Fruit fly (Drosophila melanogaster) whole organism, embryonic: ENCODE data around the gene Lon.

ENCODE experiments used
- CG15479 ChIP-seq: fragments of 200-800 bp; sonication (Bioruptor generic); optimal IDR thresholded peaks from 3 replicates; lab custom pipeline; 2019; ENCODE audit warnings: missing biosample characterization, mild to moderate bottlenecking, missing genetic modification characterization, moderate library complexity
- CG43689 ChIP-seq: fragments of 200-800 bp; sonication (Bioruptor generic); IDR thresholded peaks from 2 replicates; pipeline ENCODE4 v1.3.6; 2022; ENCODE audit warnings: missing biosample characterization, missing genetic modification characterization
- insv ChIP-seq, 2 experiments: fragments of 200-800 bp; sonication (Bioruptor generic); optimal IDR thresholded peaks; 3 replicates each; lab custom pipeline; 2016 to 2018; ENCODE audit warnings: missing biosample characterization in 2 of 2, missing genetic modification characterization in 2 of 2
- sima ChIP-seq: fragments of 200-800 bp; sonication (Bioruptor generic); optimal IDR thresholded peaks from 2 replicates; lab custom pipeline; 2016; ENCODE audit warnings: missing biosample characterization, missing genetic modification characterization
- unpg ChIP-seq: fragments of 200-800 bp; sonication (Bioruptor generic); optimal IDR thresholded peaks from 3 replicates; lab custom pipeline; 2018; ENCODE audit warnings: missing biosample characterization, mild to moderate bottlenecking, missing genetic modification characterization, moderate library complexity

DNA sequence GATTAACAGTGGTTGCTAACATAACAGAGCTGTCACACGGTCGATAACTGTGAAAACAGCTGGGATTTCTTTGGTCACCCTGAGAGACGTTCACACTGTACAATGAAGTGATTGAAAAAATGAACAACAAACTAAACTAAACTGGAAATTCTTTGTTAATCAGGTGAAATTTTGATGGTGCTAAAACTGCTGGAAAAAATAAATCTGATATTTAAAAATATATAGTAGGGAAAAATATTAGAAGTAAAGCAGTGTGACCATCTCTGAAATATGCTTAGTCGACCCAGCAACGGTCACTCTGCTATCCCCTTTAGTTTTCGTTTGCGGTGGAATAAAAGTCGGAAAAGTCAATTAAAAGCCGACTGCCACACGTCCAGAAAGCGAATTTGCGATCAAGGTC lies 26.0 kb downstream of the Lon start, which contains the start of the genes CG9231 and CG9330:
- no peak for TF ChIP-seq CG43689 (GFP tag; lab: Robert Waterston, UW)
- TF ChIP-seq CG15479 (GFP tag; lab: Kevin White, UChicago) = peak; percentile 38
- no peak for TF ChIP-seq sima (GFP tag; lab: Kevin White, UChicago)
- peak in 1 of 2 experiments; percentile 46 for TF ChIP-seq insv (GFP tag; optimal IDR thresholded peaks at IDR 0.05; lab: Kevin White, UChicago)
- peak; percentile 15 for TF ChIP-seq unpg (GFP tag; lab: Kevin White, UChicago)
